1 fruit fly cellular context compared by ENCODE assay signal in genomic region chr3R:10784058-10784499, dm6.
TF ChIP-seq lines count a peak whose summit lies in the region.

TSS of gene mRpL37 (minus strand) at chr3R:10784092.
TSS of gene Rbp1 (plus strand) at chr3R:10784383.

TF ChIP-seq in whole organism, embryonic, 481 proteins besides CTCF, POLR2A, EP300 and RAD21 (continued from another document and continues in another):
- TF ChIP-seq lmd (GFP tag; IDR thresholded peaks at IDR 0.05; lab: Robert Waterston, UW) (peak; percentile 70), pros (GFP tag; optimal IDR thresholded peaks at IDR 0.05; lab: Kevin White, UChicago) (no peak), NFAT (GFP tag; IDR thresholded peaks at IDR 0.05; lab: Robert Waterston, UW) (peak; percentile 58; the same call in 1 of the 2 replicates), CG17359 (tag; optimal IDR thresholded peaks at IDR 0.05; lab: Kevin White, UChicago) (peak; percentile 50), bcd (GFP tag; optimal IDR thresholded peaks at IDR 0.05; lab: Kevin White, UChicago) (peak; percentile 81), mam (GFP tag; optimal IDR thresholded peaks at IDR 0.05; lab: Kevin White, UChicago) (peak; percentile 76), fd3F (GFP tag; optimal IDR thresholded peaks at IDR 0.05; lab: Kevin White, UChicago) (peak; percentile 66), CG31365 (tag; optimal IDR thresholded peaks at IDR 0.05; lab: Kevin White, UChicago) (no peak), CG33557 (GFP tag; optimal IDR thresholded peaks at IDR 0.05; lab: Kevin White, UChicago) (peak; percentile 80), Opbp (GFP tag; IDR thresholded peaks at IDR 0.05; lab: Robert Waterston, UW; ENCODE audit: partially characterized antibody) (peak; percentile 68), CG2202 (tag; optimal IDR thresholded peaks at IDR 0.05; lab: Kevin White, UChicago) (peak; percentile 23), Hsf (GFP tag; optimal IDR thresholded peaks at IDR 0.05; lab: Kevin White, UChicago) (peak; percentile 80), CG14441 (GFP tag; IDR thresholded peaks at IDR 0.05; lab: Robert Waterston, UW) (peak; percentile 56; the same call in 1 of the 2 replicates), p53 (GFP tag; optimal IDR thresholded peaks at IDR 0.05; lab: Kevin White, UChicago) (no peak), CG15601 (tag; optimal IDR thresholded peaks at IDR 0.05; lab: Kevin White, UChicago) (peak; percentile 78), Hmx (GFP tag; optimal IDR thresholded peaks at IDR 0.05; lab: Kevin White, UChicago) (no peak), CG4328 (GFP tag; optimal IDR thresholded peaks at IDR 0.05; lab: Kevin White, UChicago) (peak; percentile 72), CG32772 (GFP tag; IDR thresholded peaks at IDR 0.05; lab: Robert Waterston, UW) (peak; percentile 64; the same call in 1 of the 2 replicates), CG18011 (GFP tag; optimal IDR thresholded peaks at IDR 0.05; lab: Kevin White, UChicago) (peak; percentile 55), CG4424 (GFP tag; optimal IDR thresholded peaks at IDR 0.05; lab: Kevin White, UChicago) (peak; percentile 77), CG4404 (GFP tag; IDR thresholded peaks at IDR 0.05; lab: Robert Waterston, UW) (peak; percentile 94), CG13775 (GFP tag; optimal IDR thresholded peaks at IDR 0.05; lab: Kevin White, UChicago) (peak; percentile 82), CG1647 (GFP tag; optimal IDR thresholded peaks at IDR 0.05; lab: Kevin White, UChicago) (peak; percentile 33), Antp (GFP tag; optimal IDR thresholded peaks at IDR 0.05; lab: Kevin White, UChicago) (peak; percentile 61), Lhr (GFP tag; optimal IDR thresholded peaks at IDR 0.05; lab: Kevin White, UChicago) (peak; percentile 64), Blimp-1 (GFP tag; optimal IDR thresholded peaks at IDR 0.05; lab: Kevin White, UChicago) (no peak), Mrtf (GFP tag; IDR thresholded peaks at IDR 0.05; lab: Robert Waterston, UW) (peak; percentile 64; the same call in 1 of the 3 replicates), bigmax (GFP tag; optimal IDR thresholded peaks at IDR 0.05; lab: Kevin White, UChicago) (no peak), lola (GFP tag; optimal IDR thresholded peaks at IDR 0.05; lab: Kevin White, UChicago) (peak in 1 of 3 experiments; percentile 86), Atf-2 (GFP tag; optimal IDR thresholded peaks at IDR 0.05; lab: Kevin White, UChicago) (peak; percentile 48), PHDP (tag; optimal IDR thresholded peaks at IDR 0.05; lab: Kevin White, UChicago) (peak; percentile 64), CG10654 (GFP tag; optimal IDR thresholded peaks at IDR 0.05; lab: Kevin White, UChicago) (peak; percentile 65), toy (GFP tag; IDR thresholded peaks at IDR 0.05; lab: Robert Waterston, UW) (no peak), CG7786 (GFP tag; optimal IDR thresholded peaks at IDR 0.05; lab: Kevin White, UChicago) (peak; percentile 33), CG5245 (GFP tag; optimal IDR thresholded peaks at IDR 0.05; lab: Kevin White, UChicago) (peak; percentile 61), CG12155 (GFP tag; optimal IDR thresholded peaks at IDR 0.05; lab: Kevin White, UChicago) (peak; percentile 79), CG13287 (GFP tag; IDR thresholded peaks at IDR 0.05; lab: Robert Waterston, UW; ENCODE audit: partially characterized antibody) (peak; percentile 84), Xrp1 (GFP tag; IDR thresholded peaks at IDR 0.05; lab: Robert Waterston, UW) (peak; percentile 45; the same call in 1 of the 2 replicates), tio (GFP tag; optimal IDR thresholded peaks at IDR 0.05; lab: Kevin White, UChicago) (peak; percentile 66), Abd-B (GFP tag; optimal IDR thresholded peaks at IDR 0.05; lab: Kevin White, UChicago) (peak; percentile 93), CG13624 (GFP tag; optimal IDR thresholded peaks at IDR 0.05; lab: Kevin White, UChicago) (peak; percentile 33), CG3847 (GFP tag; IDR thresholded peaks at IDR 0.05; lab: Robert Waterston, UW) (peak; percentile 85), insv (GFP tag; optimal IDR thresholded peaks at IDR 0.05; lab: Kevin White, UChicago) (peak in 1 of 2 experiments; percentile 42), Pdp1 (GFP tag; optimal IDR thresholded peaks at IDR 0.05; lab: Kevin White, UChicago) (peak; percentile 82 to 89), Rx (GFP tag; IDR thresholded peaks at IDR 0.05; lab: Robert Waterston, UW) (no peak; the same call in 1 of the 2 replicates), row (GFP tag; IDR thresholded peaks at IDR 0.05; lab: Robert Waterston, UW) (peak; percentile 97), CG9437 (GFP tag; optimal IDR thresholded peaks at IDR 0.05; lab: Kevin White, UChicago) (peak; percentile 58), CG3838 (GFP tag; optimal IDR thresholded peaks at IDR 0.05; lab: Kevin White, UChicago) (peak; percentile 1), Tbp (GFP tag; optimal IDR thresholded peaks at IDR 0.05; lab: Kevin White, UChicago) (no peak), caup (GFP tag; optimal IDR thresholded peaks at IDR 0.05; lab: Kevin White, UChicago; ENCODE audit: severe bottlenecking) (peak; percentile 44), Dref (GFP tag; IDR thresholded peaks at IDR 0.05; lab: Robert Waterston, UW) (peak; percentile 46), onecut (GFP tag; IDR thresholded peaks at IDR 0.05; lab: Robert Waterston, UW) (peak; percentile 59; the same call in 1 of the 2 replicates), Dbx (GFP tag; IDR thresholded peaks at IDR 0.05; lab: Robert Waterston, UW) (peak; percentile 78), CG8089 (GFP tag; optimal IDR thresholded peaks at IDR 0.05; lab: Kevin White, UChicago) (peak; percentile 35), CG11504 (tag; optimal IDR thresholded peaks at IDR 0.05; lab: Kevin White, UChicago) (peak; percentile 81), Nf-YA (GFP tag; IDR thresholded peaks at IDR 0.05; lab: Robert Waterston, UW) (no peak), Bdp1 (GFP tag; optimal IDR thresholded peaks at IDR 0.05; lab: Kevin White, UChicago) (peak; percentile 39), CG32532 (GFP tag; IDR thresholded peaks at IDR 0.05; lab: Robert Waterston, UW) (peak; percentile 85), HHEX (GFP tag; optimal IDR thresholded peaks at IDR 0.05; lab: Kevin White, UChicago) (peak; percentile 51), ems (GFP tag; optimal IDR thresholded peaks at IDR 0.05; lab: Kevin White, UChicago) (peak; percentile 88), gem (tag; optimal IDR thresholded peaks at IDR 0.05; lab: Kevin White, UChicago) (peak; percentile 88), CG17186 (GFP tag; optimal IDR thresholded peaks at IDR 0.05; lab: Kevin White, UChicago) (peak; percentile 21), bbx (GFP tag; IDR thresholded peaks at IDR 0.05; lab: Robert Waterston, UW; ENCODE audit: partially characterized antibody) (peak; percentile 56), amos (GFP tag; IDR thresholded peaks at IDR 0.05; lab: Robert Waterston, UW; ENCODE audit: partially characterized antibody) (peak; percentile 78), CG16815 (GFP tag; optimal IDR thresholded peaks at IDR 0.05; lab: Kevin White, UChicago) (peak; percentile 79), CG12391 (tag; optimal IDR thresholded peaks at IDR 0.05; lab: Kevin White, UChicago) (peak; percentile 88), exex (tag; optimal IDR thresholded peaks at IDR 0.05; lab: Kevin White, UChicago) (no peak), ash1 (GFP tag; optimal IDR thresholded peaks at IDR 0.05; lab: Kevin White, UChicago) (no peak), CG31388 (GFP tag; optimal IDR thresholded peaks at IDR 0.05; lab: Kevin White, UChicago) (no peak), CG8924 (tag; optimal IDR thresholded peaks at IDR 0.05; lab: Kevin White, UChicago) (peak; percentile 84), tll (GFP tag; optimal IDR thresholded peaks at IDR 0.05; lab: Kevin White, UChicago) (peak; percentile 7 to 69), vnd (GFP tag; IDR thresholded peaks at IDR 0.05; lab: Robert Waterston, UW; ENCODE audit: partially characterized antibody) (peak; percentile 88), zen2 (GFP tag; IDR thresholded peaks at IDR 0.05; lab: Robert Waterston, UW; ENCODE audit: partially characterized antibody) (peak; percentile 55; the same call in 1 of the 3 replicates), CG6654 (GFP tag; optimal IDR thresholded peaks at IDR 0.05; lab: Kevin White, UChicago) (peak; percentile 11), phol (tag; optimal IDR thresholded peaks at IDR 0.05; lab: Kevin White, UChicago) (peak; percentile 89), CG16863 (GFP tag; optimal IDR thresholded peaks at IDR 0.05; lab: Kevin White, UChicago) (peak; percentile 23), YL-1 (GFP tag; optimal IDR thresholded peaks at IDR 0.05; lab: Kevin White, UChicago) (peak; percentile 76), CG14667 (GFP tag; IDR thresholded peaks at IDR 0.05; lab: Robert Waterston, UW) (peak; percentile 48), Rfx (GFP tag; IDR thresholded peaks at IDR 0.05; lab: Robert Waterston, UW) (peak; percentile 80), CG10462 (GFP tag; optimal IDR thresholded peaks at IDR 0.05; lab: Kevin White, UChicago) (peak; percentile 15), CG9727 (GFP tag; optimal IDR thresholded peaks at IDR 0.05; lab: Kevin White, UChicago) (peak; percentile 75), jumu (GFP tag; optimal IDR thresholded peaks at IDR 0.05; lab: Kevin White, UChicago) (peak; percentile 50), CG10366 (GFP tag; IDR thresholded peaks at IDR 0.05; lab: Robert Waterston, UW) (peak; percentile 54), nmo (GFP tag; optimal IDR thresholded peaks at IDR 0.05; lab: Kevin White, UChicago) (peak; percentile 92), kni (GFP tag; optimal IDR thresholded peaks at IDR 0.05; lab: Kevin White, UChicago) (no peak), CG6683 (GFP tag; optimal IDR thresholded peaks at IDR 0.05; lab: Kevin White, UChicago) (no peak), aop (GFP tag; IDR thresholded peaks at IDR 0.05; lab: Robert Waterston, UW) (no peak), Eip74EF (GFP tag; optimal IDR thresholded peaks at IDR 0.05; lab: Kevin White, UChicago) (no peak), chinmo (GFP tag; IDR thresholded peaks at IDR 0.05; lab: Robert Waterston, UW; ENCODE audit: partially characterized antibody) (peak; percentile 66; the same call in 1 of the 4 replicates), sd (tag; optimal IDR thresholded peaks at IDR 0.05; lab: Kevin White, UChicago) (peak; percentile 85), pum (GFP tag; optimal IDR thresholded peaks at IDR 0.05; lab: Kevin White, UChicago) (peak; percentile 71), al (GFP tag; IDR thresholded peaks at IDR 0.05; lab: Robert Waterston, UW) (peak; percentile 85), CG2129 (GFP tag; IDR thresholded peaks at IDR 0.05; lab: Robert Waterston, UW; ENCODE audit: partially characterized antibody) (peak; percentile 98), NfI (GFP tag; optimal IDR thresholded peaks at IDR 0.05; lab: Kevin White, UChicago) (peak; percentile 71), Aef1 (GFP tag; IDR thresholded peaks at IDR 0.05; lab: Robert Waterston, UW) (peak; percentile 88), ewg (GFP tag; optimal IDR thresholded peaks at IDR 0.05; lab: Kevin White, UChicago) (peak; percentile 18), prd (optimal IDR thresholded peaks at IDR 0.05; lab: Kevin White, UChicago) (no peak), prd (GFP tag; IDR thresholded peaks at IDR 0.05; lab: Robert Waterston, UW) (peak; percentile 90), MBD-R2 (GFP tag; IDR thresholded peaks at IDR 0.05; lab: Robert Waterston, UW) (peak; percentile 91), Xbp1 (GFP tag; optimal IDR thresholded peaks at IDR 0.05; lab: Kevin White, UChicago) (peak; percentile 86), Sox102F (GFP tag; optimal IDR thresholded peaks at IDR 0.05; lab: Kevin White, UChicago) (peak; percentile 73), CG7928 (GFP tag; optimal IDR thresholded peaks at IDR 0.05; lab: Kevin White, UChicago) (peak; percentile 21), CG18476 (GFP tag; optimal IDR thresholded peaks at IDR 0.05; lab: Kevin White, UChicago) (peak; percentile 63), pnt (GFP tag; optimal IDR thresholded peaks at IDR 0.05; lab: Kevin White, UChicago) (peak; percentile 78), CG14710 (tag; optimal IDR thresholded peaks at IDR 0.05; lab: Kevin White, UChicago) (peak; percentile 93), ssp (GFP tag; IDR thresholded peaks at IDR 0.05; lab: Robert Waterston, UW) (peak; percentile 80), ab (GFP tag; optimal IDR thresholded peaks at IDR 0.05; lab: Kevin White, UChicago) (no peak), CG34224 (GFP tag; IDR thresholded peaks at IDR 0.05; lab: Robert Waterston, UW; ENCODE audit: partially characterized antibody) (peak; percentile 79), chif (GFP tag; optimal IDR thresholded peaks at IDR 0.05; lab: Kevin White, UChicago) (peak; percentile 18 to 53), lbe (GFP tag; optimal IDR thresholded peaks at IDR 0.05; lab: Kevin White, UChicago) (no peak), tgo (GFP tag; IDR thresholded peaks at IDR 0.05; lab: Robert Waterston, UW) (peak; percentile 50; the same call in 2 of the 3 replicates), croc (GFP tag; conservative IDR thresholded peaks at IDR 0.05; lab: Robert Waterston, UW) (peak; percentile 80), CG11723 (GFP tag; optimal IDR thresholded peaks at IDR 0.05; lab: Kevin White, UChicago) (peak; percentile 19), slp2 (GFP tag; optimal IDR thresholded peaks at IDR 0.05; lab: Kevin White, UChicago) (peak; percentile 21), CG8388 (GFP tag; optimal IDR thresholded peaks at IDR 0.05; lab: Kevin White, UChicago) (no peak), Gsc (GFP tag; IDR thresholded peaks at IDR 0.05; lab: Robert Waterston, UW) (peak; percentile 50; the same call in 1 of the 2 replicates), CG7372 (GFP tag; IDR thresholded peaks at IDR 0.05; lab: Robert Waterston, UW) (peak; percentile 54; the same call in 1 of the 2 replicates), dpn (GFP tag; optimal IDR thresholded peaks at IDR 0.05; lab: Kevin White, UChicago) (peak; percentile 48 to 82), Oli (tag; optimal IDR thresholded peaks at IDR 0.05; lab: Kevin White, UChicago) (peak; percentile 66), CG17385 (GFP tag; optimal IDR thresholded peaks at IDR 0.05; lab: Kevin White, UChicago) (peak; percentile 66), CG11247 (GFP tag; IDR thresholded peaks at IDR 0.05; lab: Robert Waterston, UW) (peak; percentile 44), fd102C (GFP tag; optimal IDR thresholded peaks at IDR 0.05; lab: Kevin White, UChicago) (no peak), Hr39 (optimal IDR thresholded peaks at IDR 0.05; lab: Kevin White, UChicago) (no peak), run (tag; optimal IDR thresholded peaks at IDR 0.05; lab: Kevin White, UChicago) (no peak), gfzf (GFP tag; optimal IDR thresholded peaks at IDR 0.05; lab: Kevin White, UChicago) (peak; percentile 42), E2f1 (GFP tag; IDR thresholded peaks at IDR 0.05; lab: Robert Waterston, UW) (peak; percentile 68; the same call in 1 of the 2 replicates), C15 (GFP tag; IDR thresholded peaks at IDR 0.05; lab: Robert Waterston, UW) (0 out of 3 replicates have a peak, but pooled peaks have one; percentile 48), CG17912 (GFP tag; optimal IDR thresholded peaks at IDR 0.05; lab: Kevin White, UChicago) (peak; percentile 5)
